Worm (Caenorhabditis elegans): ENCODE data around the gene bath-5.

The bath-5 gene

ce11 chrII:2045505-2045904 is 13.8 kb upstream of the bath-5 start, which contains the start of gene bath-24:
Gene bath-24 (minus strand): TSS chrII:2045605.
- TF ChIP-seq lsl-1 (GFP tag; optimal IDR thresholded peaks at IDR 0.05): peak; percentile 65
- TF ChIP-seq gei-17 (GFP tag; optimal IDR thresholded peaks at IDR 0.05): no peak

ce11 chrII:2042447-2042846 is 10.7 kb upstream of the bath-5 start, which contains the start of gene bath-20:
Gene bath-20 (minus strand): TSS chrII:2042547.
- TF ChIP-seq lsl-1 (GFP tag; optimal IDR thresholded peaks at IDR 0.05): peak; percentile 31
- TF ChIP-seq ztf-28 (GFP tag; IDR thresholded peaks at IDR 0.05): no peak

DNA sequence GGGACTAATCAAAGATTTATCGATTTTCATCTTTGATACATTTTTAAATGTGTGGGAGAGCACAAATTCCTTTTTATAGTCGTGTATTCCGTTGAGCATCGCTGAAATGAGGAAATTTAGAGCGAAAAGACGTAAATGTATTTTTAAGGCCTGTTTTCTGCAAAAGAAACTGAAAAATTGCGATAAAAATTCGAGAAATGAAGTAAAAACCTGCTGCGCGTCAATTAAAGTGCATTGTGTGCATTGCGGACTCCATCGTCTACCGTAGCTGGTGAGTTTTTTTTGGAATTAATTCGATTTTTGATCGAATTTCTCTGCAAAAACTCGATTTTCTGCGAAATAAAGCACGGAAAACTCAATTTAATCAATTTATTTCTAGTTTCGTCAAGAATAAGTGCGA is 7.5 kb upstream of the bath-5 start, which contains the start of gene bath-19:
TSS of gene bath-19 (minus strand) at position 101 of the 400 bp plus-strand sequence.
- TF ChIP-seq lsl-1 (GFP tag; optimal IDR thresholded peaks at IDR 0.05) (peak; percentile 54), F23B12.7 (tag; optimal IDR thresholded peaks at IDR 0.05; ENCODE audit: insufficient read depth) (no peak), snpc-1.3 (tag; optimal IDR thresholded peaks at IDR 0.05; ENCODE audit: insufficient read depth) (no peak)

- TF ChIP-seq zim-3 (tag; optimal IDR thresholded peaks at IDR 0.05) (no peak), madf-10 (tag; optimal IDR thresholded peaks at IDR 0.05) (no peak), lsl-1 (GFP tag; optimal IDR thresholded peaks at IDR 0.05) (peak; percentile 18), egrh-3 (GFP tag; IDR thresholded peaks at IDR 0.05) (no peak)
These were observed 1.5 kb upstream of the bath-5 start, which contains the start of gene F59H6.14 for ce11 chrII:2033286-2033685. Gene F59H6.14 (plus strand): TSS chrII:2033586.

DNA sequence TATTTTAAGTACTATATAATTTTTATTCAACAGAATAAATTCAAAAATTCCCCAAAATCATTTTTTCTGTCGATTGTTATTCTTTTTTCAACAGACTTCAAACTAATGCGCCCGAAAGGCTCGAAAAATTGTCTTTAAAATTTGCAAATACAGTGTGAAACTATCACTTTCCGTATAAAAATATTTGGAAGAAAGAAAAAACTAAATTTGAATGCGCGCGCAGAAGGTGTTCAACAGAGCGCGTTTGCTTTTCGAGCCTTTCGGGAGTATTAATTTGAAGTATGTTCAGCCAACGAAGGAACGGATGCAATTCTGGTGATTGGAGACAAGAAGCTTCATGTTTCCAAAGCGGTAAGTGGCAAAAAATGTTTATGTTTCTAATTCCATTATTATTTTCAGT is 530 bp upstream of the bath-5 start, which contains the start of gene btb-4:
TSS of gene btb-4 (plus strand) at position 35 of the 400 bp plus-strand sequence.
- 0 out of 2 replicates have a peak, but pooled peaks have one; percentile 1 for TF ChIP-seq madf-6 (GFP tag; IDR thresholded peaks at IDR 0.05)
- peak; percentile 48 for TF ChIP-seq efl-1 (GFP tag; optimal IDR thresholded peaks at IDR 0.05)
- TF ChIP-seq mcd-1 (GFP tag; IDR thresholded peaks at IDR 0.05): peak; percentile 57

- TF ChIP-seq lsl-1 (GFP tag; optimal IDR thresholded peaks at IDR 0.05): peak; percentile 57
- TF ChIP-seq efl-1 (GFP tag; optimal IDR thresholded peaks at IDR 0.05): no peak
- no peak for TF ChIP-seq egl-44 (GFP tag; IDR thresholded peaks at IDR 0.05)
- TF ChIP-seq athp-1 (tag; optimal IDR thresholded peaks at IDR 0.05): peak; percentile 15
These were observed 1.4 kb downstream of the bath-5 start, which contains the start of gene bath-3 for ce11 chrII:2030367-2030766. Gene bath-3 (minus strand): TSS chrII:2030467.

ce11 chrII:2028712-2029111 is 3.0 kb downstream of the bath-5 start, which contains the start of gene bath-1:
Gene bath-1 (minus strand): TSS chrII:2028812.
- TF ChIP-seq lsl-1 (GFP tag; optimal IDR thresholded peaks at IDR 0.05) (peak; percentile 39), mcd-1 (GFP tag; IDR thresholded peaks at IDR 0.05) (no peak), attf-5 (GFP tag; optimal IDR thresholded peaks at IDR 0.05) (no peak)

- TF ChIP-seq hmg-20 (GFP tag; IDR thresholded peaks at IDR 0.05): no peak
- no peak for TF ChIP-seq cebp-2 (GFP tag; IDR thresholded peaks at IDR 0.05)
- TF ChIP-seq D2030.7 (GFP tag; IDR thresholded peaks at IDR 0.05): no peak
- TF ChIP-seq T26A5.8 (tag; optimal IDR thresholded peaks at IDR 0.05): no peak
- no peak for TF ChIP-seq ztf-22 (GFP tag; optimal IDR thresholded peaks at IDR 0.05)
- no peak for TF ChIP-seq somi-1 (GFP tag; optimal IDR thresholded peaks at IDR 0.05)
- TF ChIP-seq snpc-3.4 (tag; optimal IDR thresholded peaks at IDR 0.05): no peak
- TF ChIP-seq chd-7 (tag; optimal IDR thresholded peaks at IDR 0.05): no peak
- TF ChIP-seq hlh-26 (GFP tag; conservative IDR thresholded peaks at IDR 0.05): no peak
- TF ChIP-seq mes-4 (tag; optimal IDR thresholded peaks at IDR 0.05): no peak
- no peak for TF ChIP-seq madf-6 (GFP tag; IDR thresholded peaks at IDR 0.05)
- no peak for TF ChIP-seq tbx-9 (tag; optimal IDR thresholded peaks at IDR 0.05; ENCODE audit: borderline replicate concordance)
These were observed 5.2 kb downstream of the bath-5 start, which contains the start of gene bath-21 for ce11 chrII:2026525-2026924. Gene bath-21 (minus strand): TSS chrII:2026625.
